Worm (Caenorhabditis elegans) whole organism, L2 larva: ENCODE results near the gene C28D4.5.

Experiments
- C34F6.9 ChIP-seq: fragments of 150-350 bp; optimal IDR thresholded peaks from 2 replicates; lab custom pipeline; 2014; ENCODE audit warnings: missing biosample characterization, missing genetic modification characterization
- F13H6.1 ChIP-seq: sonication (generic microtip); optimal IDR thresholded peaks from 2 replicates; lab custom pipeline; 2016; ENCODE audit warnings: missing genetic modification characterization, missing compliant biosample characterization
- R02D3.7 ChIP-seq: fragments of 150-350 bp; optimal IDR thresholded peaks from 2 replicates; lab custom pipeline; 2014; ENCODE audit warnings: missing biosample characterization, missing genetic modification characterization
- Y55F3AM.14 ChIP-seq: fragments of 200-800 bp; sonication (Bioruptor generic); optimal IDR thresholded peaks from 2 replicates; lab custom pipeline; 2018; ENCODE audit warnings: mild to moderate bottlenecking, missing genetic modification characterization, missing compliant biosample characterization
- ZK546.5 ChIP-seq: sonication (generic microtip); optimal IDR thresholded peaks from 2 replicates; lab custom pipeline; 2017; ENCODE audit warnings: missing biosample characterization, missing genetic modification characterization
- alr-1 ChIP-seq: fragments of 150-350 bp; optimal IDR thresholded peaks from 2 replicates; lab custom pipeline; 2014; ENCODE audit warnings: missing biosample characterization, missing genetic modification characterization
- aly-2 ChIP-seq: fragments of 150-350 bp; optimal IDR thresholded peaks from 2 replicates; lab custom pipeline; 2014; ENCODE audit warnings: missing biosample characterization, missing genetic modification characterization
- ama-1 ChIP-seq: fragments of 150-350 bp; optimal IDR thresholded peaks from 2 replicates; lab custom pipeline; 2018; ENCODE audit warnings: inconsistent platforms
- blmp-1 ChIP-seq: sonication (generic microtip); optimal IDR thresholded peaks from 2 replicates; lab custom pipeline; 2017; ENCODE audit warnings: missing genetic modification characterization, mild to moderate bottlenecking, missing compliant biosample characterization, antibody characterized with exemption, moderate library complexity; ENCODE audit not compliant: insufficient read depth
- ceh-16 ChIP-seq: fragments of 150-350 bp; optimal IDR thresholded peaks from 2 replicates; lab custom pipeline; 2014; ENCODE audit warnings: missing biosample characterization, missing genetic modification characterization
- ceh-82 ChIP-seq: fragments of 150-350 bp; optimal IDR thresholded peaks from 2 replicates; lab custom pipeline; 2014; ENCODE audit warnings: missing biosample characterization, missing genetic modification characterization
- crh-2 ChIP-seq: sonication (generic microtip); optimal IDR thresholded peaks from 2 replicates; lab custom pipeline; 2017; ENCODE audit warnings: missing biosample characterization, missing genetic modification characterization
- egl-27 ChIP-seq: sonication (generic microtip); optimal IDR thresholded peaks from 3 replicates; lab custom pipeline; 2017; ENCODE audit warnings: missing biosample characterization, missing genetic modification reagents, missing genetic modification characterization
- elt-1 ChIP-seq: fragments of 150-350 bp; optimal IDR thresholded peaks from 2 replicates; lab custom pipeline; 2014; ENCODE audit warnings: missing biosample characterization, missing genetic modification characterization
- elt-3 ChIP-seq: sonication (generic microtip); optimal IDR thresholded peaks from 2 replicates; lab custom pipeline; 2017; ENCODE audit warnings: missing biosample characterization, missing genetic modification characterization
- fos-1 ChIP-seq: fragments of 150-350 bp; optimal IDR thresholded peaks from 2 replicates; lab custom pipeline; 2014; ENCODE audit warnings: missing biosample characterization, missing genetic modification characterization
- gmeb-1 ChIP-seq: fragments of 150-350 bp; optimal IDR thresholded peaks from 2 replicates; lab custom pipeline; 2014; ENCODE audit warnings: missing biosample characterization, missing genetic modification characterization
- lin-11 ChIP-seq: fragments of 150-350 bp; sonication (generic microtip); optimal IDR thresholded peaks from 2 replicates; lab custom pipeline; 2014; ENCODE audit warnings: missing biosample characterization, missing genetic modification characterization, inconsistent platforms, mixed read lengths
- lin-13 ChIP-seq: fragments of 150-350 bp; optimal IDR thresholded peaks from 2 replicates; lab custom pipeline; 2014; ENCODE audit warnings: missing biosample characterization, missing genetic modification reagents, missing genetic modification characterization
- lin-39 ChIP-seq: fragments of 150-350 bp; optimal IDR thresholded peaks from 2 replicates; lab custom pipeline; 2014; ENCODE audit warnings: missing biosample characterization, missing genetic modification reagents, missing genetic modification characterization
- lsy-2 ChIP-seq, 2 experiments: fragments of 150-350 bp in 1 of 2; sonication (generic microtip) in 1 of 2; optimal IDR thresholded peaks; 2 replicates each; lab custom pipeline; 2014 to 2017; ENCODE audit warnings: missing biosample characterization in 2 of 2, missing genetic modification characterization in 2 of 2
- mab-5 ChIP-seq: fragments of 150-350 bp; optimal IDR thresholded peaks from 2 replicates; lab custom pipeline; 2014; ENCODE audit warnings: missing biosample characterization, missing genetic modification characterization
- mbf-1 ChIP-seq: sonication (generic microtip); optimal IDR thresholded peaks from 2 replicates; lab custom pipeline; 2017; ENCODE audit warnings: missing biosample characterization, missing genetic modification characterization
- mdl-1 ChIP-seq, 2 experiments: fragments of 150-350 bp in 1 of 2; sonication (generic microtip) in 1 of 2; optimal IDR thresholded peaks; 2 replicates each; lab custom pipeline; 2017; ENCODE audit warnings: missing biosample characterization in 2 of 2, missing genetic modification characterization in 2 of 2
- nhr-10 ChIP-seq: sonication (generic microtip); optimal IDR thresholded peaks from 2 replicates; lab custom pipeline; 2017; ENCODE audit warnings: missing biosample characterization, missing genetic modification characterization
- nhr-129 ChIP-seq: fragments of 150-350 bp; optimal IDR thresholded peaks from 2 replicates; lab custom pipeline; 2014; ENCODE audit warnings: missing biosample characterization, missing genetic modification characterization
- nhr-21 ChIP-seq: fragments of 150-350 bp; optimal IDR thresholded peaks from 2 replicates; lab custom pipeline; 2014; ENCODE audit warnings: missing biosample characterization, missing genetic modification characterization
- nhr-23 ChIP-seq: fragments of 150-350 bp; optimal IDR thresholded peaks from 2 replicates; lab custom pipeline; 2014; ENCODE audit warnings: missing biosample characterization, missing genetic modification reagents, missing genetic modification characterization
- nhr-237 ChIP-seq: fragments of 150-350 bp; optimal IDR thresholded peaks from 2 replicates; lab custom pipeline; 2014; ENCODE audit warnings: missing biosample characterization, missing genetic modification characterization
- nhr-25 ChIP-seq: fragments of 150-350 bp; sonication (generic microtip); optimal IDR thresholded peaks from 3 replicates; lab custom pipeline; 2014; ENCODE audit warnings: missing biosample characterization, missing genetic modification characterization
- nhr-6 ChIP-seq: fragments of 150-350 bp; optimal IDR thresholded peaks from 2 replicates; lab custom pipeline; 2014; ENCODE audit warnings: missing biosample characterization, missing genetic modification characterization
- nhr-77 ChIP-seq: fragments of 150-350 bp; optimal IDR thresholded peaks from 2 replicates; lab custom pipeline; 2014; ENCODE audit warnings: missing biosample characterization, missing genetic modification characterization
- peb-1 ChIP-seq: fragments of 150-350 bp; optimal IDR thresholded peaks from 2 replicates; lab custom pipeline; 2014; ENCODE audit warnings: missing biosample characterization, missing genetic modification characterization
- sem-4 ChIP-seq: fragments of 150-350 bp; optimal IDR thresholded peaks from 2 replicates; lab custom pipeline; 2014; ENCODE audit warnings: missing biosample characterization, missing genetic modification reagents, missing genetic modification characterization
- skn-1 ChIP-seq: sonication (generic microtip); optimal IDR thresholded peaks from 2 replicates; lab custom pipeline; 2017; ENCODE audit warnings: missing biosample characterization, missing genetic modification characterization
- sma-3 ChIP-seq: sonication (generic microtip); optimal IDR thresholded peaks from 2 replicates; lab custom pipeline; 2016; ENCODE audit warnings: missing genetic modification reagents, missing genetic modification characterization, missing compliant biosample characterization
- sma-9 ChIP-seq, 2 experiments: fragments of 150-350 bp in 1 of 2; sonication (generic microtip) in 1 of 2; optimal IDR thresholded peaks; 2 replicates each; lab custom pipeline; 2014 to 2016; ENCODE audit warnings: missing genetic modification characterization in 2 of 2, mild to moderate bottlenecking in 1 of 2, missing biosample characterization in 1 of 2, missing compliant biosample characterization in 1 of 2, missing genetic modification reagents in 1 of 2, moderate library complexity in 1 of 2
- snpc-4 ChIP-seq: fragments of 150-350 bp; optimal IDR thresholded peaks from 2 replicates; lab custom pipeline; 2014; ENCODE audit warnings: missing biosample characterization, missing genetic modification characterization
- unc-39 ChIP-seq: fragments of 150-350 bp; optimal IDR thresholded peaks from 2 replicates; lab custom pipeline; 2014; ENCODE audit warnings: missing biosample characterization, missing genetic modification characterization
- unc-55 ChIP-seq: fragments of 150-350 bp; sonication (generic microtip); optimal IDR thresholded peaks from 3 replicates; lab custom pipeline; 2014; ENCODE audit warnings: missing biosample characterization, missing genetic modification reagents, missing genetic modification characterization
- unc-62 ChIP-seq: fragments of 150-350 bp; optimal IDR thresholded peaks from 2 replicates; lab custom pipeline; 2014; ENCODE audit warnings: missing biosample characterization, missing genetic modification reagents, missing genetic modification characterization
- ztf-1 ChIP-seq: fragments of 200-800 bp; sonication (Bioruptor generic); conservative IDR thresholded peaks from 2 replicates; pipeline ENCODE4 v1.3.6; 2022; ENCODE audit warnings: missing genetic modification characterization, missing compliant biosample characterization
- ztf-11 ChIP-seq: sonication (generic microtip); optimal IDR thresholded peaks from 2 replicates; lab custom pipeline; 2017; ENCODE audit warnings: missing biosample characterization, missing genetic modification characterization
- ztf-4 ChIP-seq: fragments of 150-350 bp; optimal IDR thresholded peaks from 2 replicates; lab custom pipeline; 2014; ENCODE audit warnings: missing biosample characterization, missing genetic modification characterization

Gene C28D4.5

DNA sequence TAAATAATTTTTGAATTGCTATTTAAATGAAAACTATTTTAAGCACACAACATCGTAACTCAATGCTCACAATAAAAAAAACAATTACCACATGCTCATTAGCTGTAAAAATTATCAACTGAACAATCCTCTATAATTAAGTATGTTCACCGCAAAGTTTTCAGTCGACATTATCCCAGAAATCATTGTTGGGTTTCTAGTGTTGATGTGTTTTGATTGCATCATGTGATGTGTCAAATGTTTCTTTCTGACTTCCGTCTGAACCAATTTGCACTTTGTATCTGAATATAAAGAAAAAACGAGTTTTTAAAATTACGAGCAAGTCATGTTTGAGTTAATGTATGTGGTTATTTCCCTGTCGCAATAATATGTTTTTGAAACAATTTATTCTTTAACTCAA is 28.8 kb downstream of the C28D4.5 start:
- TF ChIP-seq R02D3.7 (tag; lab: Kevin White, UChicago): no peak
- peak; percentile 98 for TF ChIP-seq nhr-129
- TF ChIP-seq sma-9 (GFP tag; optimal IDR thresholded peaks at IDR 0.05; lab: Kevin White, UChicago): peak; percentile 6
- no peak for TF ChIP-seq sma-9 (tag; optimal IDR thresholded peaks at IDR 0.05; lab: Kevin White, UChicago)

DNA sequence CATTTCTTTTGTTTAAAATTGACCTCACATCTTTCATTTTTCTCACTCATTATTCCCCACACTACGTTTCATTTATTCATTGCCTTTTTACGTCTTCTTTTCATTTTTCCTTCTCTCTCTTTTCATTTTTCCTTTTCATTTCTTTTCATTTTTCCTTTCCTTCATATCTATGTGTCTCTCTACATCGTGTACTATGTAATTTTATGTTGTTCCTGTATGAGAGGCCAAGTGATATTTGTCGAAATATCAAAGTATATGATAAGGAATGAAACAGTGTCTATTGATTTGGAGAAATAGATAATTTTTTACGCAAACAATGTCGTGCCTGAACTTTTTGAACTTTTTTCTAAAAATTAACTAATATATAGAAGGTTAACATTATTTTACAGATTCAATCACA is 30.2 kb downstream of the C28D4.5 start:
- TF ChIP-seq ZK546.5 (tag; lab: Kevin White, UChicago): no peak
- TF ChIP-seq ama-1: no peak
- TF ChIP-seq ztf-1 (GFP tag; lab: Robert Waterston, UW): no peak
- no peak for TF ChIP-seq mab-5 (tag; lab: Kevin White, UChicago)
- TF ChIP-seq lin-11 (tag; lab: Kevin White, UChicago): no peak
- no peak for TF ChIP-seq unc-62 (GFP tag; lab: Kevin White, UChicago)
- no peak for TF ChIP-seq sem-4 (tag; lab: Kevin White, UChicago)
- TF ChIP-seq ztf-11: no peak
- TF ChIP-seq nhr-237: no peak
- TF ChIP-seq lsy-2 (tag; optimal IDR thresholded peaks at IDR 0.05; lab: Kevin White, UChicago): peak in 1 of 2 experiments; percentile 15
- TF ChIP-seq nhr-6 (tag; lab: Kevin White, UChicago): no peak
- peak; percentile 93 for TF ChIP-seq blmp-1 (tag; lab: Kevin White, UChicago)
- peak; percentile 63 for TF ChIP-seq nhr-25 (tag; lab: Kevin White, UChicago)
- TF ChIP-seq R02D3.7 (tag; lab: Kevin White, UChicago): no peak
- peak; percentile 21 for TF ChIP-seq nhr-21 (tag; lab: Kevin White, UChicago)
- TF ChIP-seq mdl-1 (tag; optimal IDR thresholded peaks at IDR 0.05; lab: Kevin White, UChicago): no peak
- TF ChIP-seq elt-1 (tag; lab: Kevin White, UChicago): no peak
- TF ChIP-seq nhr-129: peak; percentile 31
- peak; percentile 92 for TF ChIP-seq fos-1 (tag; lab: Kevin White, UChicago)
- peak; percentile 69 for TF ChIP-seq crh-2 (tag; lab: Kevin White, UChicago)
- no peak for TF ChIP-seq F13H6.1 (tag; lab: Kevin White, UChicago)
- TF ChIP-seq ceh-82 (tag; lab: Kevin White, UChicago): no peak
- peak; percentile 16 for TF ChIP-seq C34F6.9 (tag; lab: Kevin White, UChicago)
- no peak for TF ChIP-seq lin-39 (tag; lab: Kevin White, UChicago)
- peak; percentile 7 for TF ChIP-seq snpc-4 (tag; lab: Kevin White, UChicago)
- TF ChIP-seq nhr-77: no peak
- no peak for TF ChIP-seq Y55F3AM.14 (GFP tag; lab: Kevin White, UChicago)
- TF ChIP-seq skn-1 (tag; lab: Kevin White, UChicago): peak; percentile 40
- TF ChIP-seq unc-55 (GFP tag; lab: Kevin White, UChicago): no peak
- no peak for TF ChIP-seq nhr-10 (tag; lab: Kevin White, UChicago)
- no peak for TF ChIP-seq sma-9 (GFP tag; optimal IDR thresholded peaks at IDR 0.05; lab: Kevin White, UChicago)
- TF ChIP-seq sma-9 (tag; optimal IDR thresholded peaks at IDR 0.05; lab: Kevin White, UChicago): no peak
- peak; percentile 24 for TF ChIP-seq sma-3 (GFP tag; lab: Kevin White, UChicago)
- no peak for TF ChIP-seq gmeb-1 (tag; lab: Kevin White, UChicago)
- TF ChIP-seq mbf-1: no peak
- no peak for TF ChIP-seq egl-27 (tag; lab: Kevin White, UChicago)
- TF ChIP-seq nhr-23 (tag; lab: Kevin White, UChicago): no peak
- no peak for TF ChIP-seq aly-2 (tag; lab: Kevin White, UChicago)
- no peak for TF ChIP-seq peb-1 (tag; lab: Kevin White, UChicago)

DNA sequence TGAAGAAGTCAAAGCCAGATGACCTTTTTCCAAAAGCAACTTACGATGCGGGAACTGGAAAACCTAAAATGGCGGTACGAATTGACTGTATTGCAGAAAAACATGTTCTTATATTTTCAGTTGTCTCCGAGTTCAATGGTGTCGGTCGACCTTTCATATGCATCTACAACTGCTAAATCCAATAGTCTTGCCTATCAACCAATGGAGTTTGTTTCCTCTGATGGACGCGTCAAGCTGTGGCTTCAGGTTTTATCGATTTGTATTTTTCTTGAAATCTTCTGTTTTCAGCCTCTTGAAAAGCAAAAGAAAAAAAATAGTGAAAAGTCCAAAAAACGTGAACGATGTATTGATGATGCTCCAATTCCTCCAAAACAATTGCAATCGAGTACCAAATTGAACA is 32.4 kb downstream of the C28D4.5 start:
- TF ChIP-seq nhr-25 (tag; lab: Kevin White, UChicago): no peak
- no peak for TF ChIP-seq elt-1 (tag; lab: Kevin White, UChicago)
- no peak for TF ChIP-seq lin-11 (tag; lab: Kevin White, UChicago)
- no peak for TF ChIP-seq egl-27 (tag; lab: Kevin White, UChicago)
- no peak for TF ChIP-seq snpc-4 (tag; lab: Kevin White, UChicago)
- TF ChIP-seq ztf-1 (GFP tag; lab: Robert Waterston, UW): no peak
- no peak for TF ChIP-seq mab-5 (tag; lab: Kevin White, UChicago)
- no peak for TF ChIP-seq peb-1 (tag; lab: Kevin White, UChicago)
- no peak for TF ChIP-seq mdl-1 (tag; optimal IDR thresholded peaks at IDR 0.05; lab: Kevin White, UChicago)
- no peak for TF ChIP-seq alr-1 (tag; lab: Kevin White, UChicago)
- no peak for TF ChIP-seq ztf-4 (tag; lab: Kevin White, UChicago)
- no peak for TF ChIP-seq ceh-82 (tag; lab: Kevin White, UChicago)
- TF ChIP-seq unc-39 (tag; lab: Kevin White, UChicago): no peak
- no peak for TF ChIP-seq unc-55 (GFP tag; lab: Kevin White, UChicago)
- no peak for TF ChIP-seq elt-3
- TF ChIP-seq ceh-16 (tag; lab: Kevin White, UChicago): no peak
- TF ChIP-seq aly-2 (tag; lab: Kevin White, UChicago): no peak
- TF ChIP-seq lin-13 (GFP tag; lab: Kevin White, UChicago): no peak
- no peak for TF ChIP-seq lin-39 (tag; lab: Kevin White, UChicago)
- no peak for TF ChIP-seq ztf-11
